Worm (Caenorhabditis elegans) whole organism, early embryonic: ENCODE measurements around the gene C33F10.8.

Experiments
- B0310.2 ChIP-seq: sonication (generic microtip); optimal IDR thresholded peaks from 2 replicates; lab custom pipeline; 2016; ENCODE audit warnings: mild to moderate bottlenecking, missing genetic modification characterization, missing compliant biosample characterization
- F13C5.2 ChIP-seq: sonication (generic microtip); optimal IDR thresholded peaks from 2 replicates; lab custom pipeline; 2017; ENCODE audit warnings: mild to moderate bottlenecking, missing genetic modification characterization, inconsistent platforms, missing compliant biosample characterization
- aly-1 ChIP-seq: sonication (generic microtip); optimal IDR thresholded peaks from 2 replicates; lab custom pipeline; 2016; ENCODE audit warnings: missing genetic modification characterization, missing compliant biosample characterization
- ama-1 ChIP-seq: fragments of 150-350 bp; optimal IDR thresholded peaks from 2 replicates; lab custom pipeline; 2014
- ceh-13 ChIP-seq: fragments of 200-800 bp; sonication (Bioruptor generic); optimal IDR thresholded peaks from 2 replicates; lab custom pipeline; 2018; ENCODE audit warnings: mild to moderate bottlenecking, missing genetic modification characterization, missing compliant biosample characterization
- ceh-36 ChIP-seq: sonication (generic microtip); optimal IDR thresholded peaks from 2 replicates; lab custom pipeline; 2016; ENCODE audit warnings: missing genetic modification characterization, inconsistent platforms, missing compliant biosample characterization
- ets-7 ChIP-seq: sonication (generic microtip); optimal IDR thresholded peaks from 2 replicates; lab custom pipeline; 2016; ENCODE audit warnings: missing genotype, missing genetic modification characterization, missing compliant biosample characterization
- flt-1 ChIP-seq: fragments of 200-800 bp; sonication (Bioruptor generic); IDR thresholded peaks from 2 replicates; pipeline ENCODE4 v1.3.6; 2022; ENCODE audit warnings: missing genetic modification characterization, missing compliant biosample characterization
- hmbx-1 ChIP-seq: sonication (generic microtip); optimal IDR thresholded peaks from 2 replicates; lab custom pipeline; 2016; ENCODE audit warnings: mild to moderate bottlenecking, missing genetic modification characterization, missing compliant biosample characterization
- hmg-4 ChIP-seq: fragments of 200-800 bp; sonication (Bioruptor generic); optimal IDR thresholded peaks from 2 replicates; lab custom pipeline; 2018; ENCODE audit warnings: mild to moderate bottlenecking, missing genetic modification characterization, missing compliant biosample characterization
- hnd-1 ChIP-seq: sonication (generic microtip); optimal IDR thresholded peaks from 2 replicates; lab custom pipeline; 2016; ENCODE audit warnings: missing genetic modification characterization, missing compliant biosample characterization
- pes-1 ChIP-seq: fragments of 200-800 bp; sonication (Bioruptor generic); IDR thresholded peaks from 2 replicates; pipeline ENCODE4 v1.3.6; 2022; ENCODE audit warnings: missing genetic modification reagents, missing genetic modification characterization, missing compliant biosample characterization
- scrt-1 ChIP-seq: fragments of 200-800 bp; sonication (Bioruptor generic); IDR thresholded peaks from 2 replicates; pipeline ENCODE4 v1.3.6; 2022; ENCODE audit warnings: missing genetic modification characterization, missing compliant biosample characterization
- sea-1 ChIP-seq: fragments of 200-800 bp; sonication (Bioruptor generic); conservative IDR thresholded peaks from 2 replicates; pipeline ENCODE4 v1.3.6; 2022; ENCODE audit warnings: missing genetic modification characterization, missing compliant biosample characterization
- tbx-11 ChIP-seq: fragments of 200-800 bp; sonication (Bioruptor generic); IDR thresholded peaks from 2 replicates; pipeline ENCODE4 v1.3.6; 2022; ENCODE audit warnings: missing genetic modification characterization, missing compliant biosample characterization
- tbx-37 ChIP-seq: fragments of 200-800 bp; sonication (Bioruptor generic); conservative IDR thresholded peaks from 2 replicates; pipeline ENCODE4 v1.3.6; 2022; ENCODE audit warnings: missing genetic modification reagents, missing genetic modification characterization, missing compliant biosample characterization
- tra-4 ChIP-seq: sonication (generic microtip); optimal IDR thresholded peaks from 2 replicates; lab custom pipeline; 2017; ENCODE audit warnings: missing genetic modification characterization, missing compliant biosample characterization

C33F10.8 gene

DNA sequence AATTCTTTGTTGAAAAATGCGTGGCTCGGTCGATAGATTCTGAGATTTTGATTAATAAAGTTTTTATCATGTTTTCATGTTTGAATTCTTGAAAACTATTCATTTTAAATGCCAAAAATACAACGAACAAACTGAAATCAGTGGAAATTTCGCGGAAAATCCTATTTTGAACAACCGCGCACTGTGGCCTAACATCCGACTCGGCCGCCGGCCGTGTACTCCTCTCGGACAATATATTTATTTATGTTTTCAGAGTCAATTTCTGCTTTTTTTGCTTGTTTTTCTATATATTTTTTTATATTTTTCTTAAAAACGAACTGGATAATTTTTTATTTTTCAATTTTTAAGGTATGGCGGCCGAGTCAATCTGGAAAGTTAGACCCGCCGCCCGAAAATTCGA is 33.8 kb downstream of the C33F10.8 start, which contains the start of gene F26G1.1:
Gene F26G1.1 (plus strand): TSS at position 347 of the 400 bp plus-strand sequence.
- TF ChIP-seq hmbx-1 (no peak), tbx-37 (peak; percentile 78), tbx-11 (GFP tag; lab: Robert Waterston, UW) (no peak), F13C5.2 (tag; lab: Kevin White, UChicago) (peak; percentile 24), hmg-4 (peak; percentile 59), ceh-13 (GFP tag; lab: Kevin White, UChicago) (no peak), B0310.2 (tag; lab: Kevin White, UChicago) (no peak)

DNA sequence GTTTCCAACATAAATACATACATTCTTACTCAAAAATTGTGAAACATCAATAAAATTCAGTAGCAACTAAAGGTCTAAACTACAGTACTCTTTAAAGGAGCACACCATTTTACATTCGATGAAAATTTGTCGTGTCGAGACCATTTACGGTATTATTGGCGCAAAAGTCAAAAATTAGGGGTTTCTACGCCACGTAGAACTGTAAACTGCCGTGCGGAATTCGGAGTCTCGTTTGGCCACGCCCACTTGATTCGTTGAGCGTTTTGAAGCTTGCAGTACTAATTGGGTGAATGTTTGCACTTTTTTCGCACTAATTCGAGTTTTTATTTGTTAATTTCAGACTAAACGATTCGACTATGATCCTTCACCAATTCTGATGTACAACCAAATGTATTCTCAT is 34.3 kb downstream of the C33F10.8 start:
- TF ChIP-seq pes-1 (GFP tag; lab: Robert Waterston, UW) (no peak), B0310.2 (tag; lab: Kevin White, UChicago) (no peak), hnd-1 (tag; lab: Kevin White, UChicago) (no peak), ceh-13 (GFP tag; lab: Kevin White, UChicago) (no peak)

DNA sequence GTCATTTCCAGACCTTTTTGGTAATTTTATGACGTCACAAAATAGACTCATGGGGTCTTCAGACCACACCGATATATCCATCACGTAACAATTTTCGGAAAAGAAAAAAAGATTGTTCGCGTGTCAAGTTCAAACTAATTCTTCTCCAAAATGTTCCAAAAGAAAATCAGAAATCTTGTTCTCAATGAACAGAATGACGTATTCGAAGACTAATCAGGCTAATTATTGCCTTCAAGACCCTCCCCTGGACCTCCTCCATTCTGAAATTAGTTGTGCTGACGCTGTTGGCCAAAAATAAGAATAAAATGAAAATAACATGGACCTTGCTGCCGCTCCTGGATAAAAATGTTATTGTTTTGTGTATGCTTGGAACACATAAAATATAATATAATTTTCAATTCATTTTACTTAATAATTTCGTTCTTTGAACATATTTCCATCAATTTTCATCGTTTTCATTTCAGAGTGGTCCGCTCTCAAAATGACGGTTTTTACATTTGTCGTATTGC is 35.1 kb downstream of the C33F10.8 start, which contains the start of gene F26G1.15:
Gene F26G1.15 (plus strand): TSS at position 459 of the 509 bp plus-strand sequence.
- TF ChIP-seq hnd-1 (tag; lab: Kevin White, UChicago) (no peak), pes-1 (GFP tag; lab: Robert Waterston, UW) (no peak), ceh-13 (GFP tag; lab: Kevin White, UChicago) (no peak), scrt-1 (GFP tag; lab: Robert Waterston, UW) (no peak), ets-7 (no peak), tbx-37 (no peak), hmbx-1 (no peak), flt-1 (GFP tag; lab: Robert Waterston, UW) (no peak), F13C5.2 (tag; lab: Kevin White, UChicago) (no peak), hmg-4 (no peak), tbx-11 (GFP tag; lab: Robert Waterston, UW) (no peak), B0310.2 (tag; lab: Kevin White, UChicago) (no peak), tra-4 (no peak), ceh-36 (tag; lab: Kevin White, UChicago) (no peak)

ce11 chrII:4786181-4786580 is 38.9 kb downstream of the C33F10.8 start, which contains the start of gene msp-3:
Gene msp-3 (minus strand): TSS chrII:4786281.
- TF ChIP-seq B0310.2 (tag; lab: Kevin White, UChicago) (no peak), sea-1 (GFP tag; lab: Robert Waterston, UW) (no peak), ceh-36 (tag; lab: Kevin White, UChicago) (no peak), pes-1 (GFP tag; lab: Robert Waterston, UW) (no peak), F13C5.2 (tag; lab: Kevin White, UChicago) (no peak), aly-1 (tag; lab: Kevin White, UChicago) (no peak)

- TF ChIP-seq tbx-37 (no peak), scrt-1 (GFP tag; lab: Robert Waterston, UW) (no peak), hmg-4 (no peak), aly-1 (tag; lab: Kevin White, UChicago) (no peak), flt-1 (GFP tag; lab: Robert Waterston, UW) (no peak), pes-1 (GFP tag; lab: Robert Waterston, UW) (no peak), ceh-13 (GFP tag; lab: Kevin White, UChicago) (no peak), ets-7 (no peak), F13C5.2 (tag; lab: Kevin White, UChicago) (no peak), tra-4 (no peak), sea-1 (GFP tag; lab: Robert Waterston, UW) (no peak), B0310.2 (tag; lab: Kevin White, UChicago) (no peak), ama-1 (lab: Kevin White, UChicago) (no peak), hnd-1 (tag; lab: Kevin White, UChicago) (no peak), ceh-36 (tag; lab: Kevin White, UChicago) (no peak)
Observed at ce11 chrII:4784436-4784835, 40.6 kb downstream of the C33F10.8 start, which contains the start of gene nep-12. Gene nep-12 (minus strand): TSS chrII:4784536.

DNA sequence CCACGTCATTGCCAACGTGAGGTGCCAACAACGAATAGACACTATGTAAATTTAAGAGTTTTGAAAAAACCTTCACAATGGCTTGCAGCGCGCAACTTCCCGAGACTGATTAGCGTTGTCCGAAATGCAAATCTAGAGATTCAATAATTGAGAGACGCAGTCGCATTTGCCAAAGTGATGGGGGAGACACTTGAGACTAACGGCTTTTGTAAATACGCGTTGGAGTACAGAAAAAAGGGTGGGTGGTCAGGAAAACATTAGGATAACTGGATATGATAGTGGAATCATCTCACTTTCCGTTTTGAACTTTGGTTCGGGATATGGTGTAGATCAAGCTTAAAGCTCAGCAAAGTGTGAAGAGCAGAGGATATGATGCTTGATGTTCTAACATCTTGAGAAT is 45.3 kb downstream of the C33F10.8 start:
- TF ChIP-seq ets-7 = no peak
- no peak for TF ChIP-seq ceh-13 (GFP tag; lab: Kevin White, UChicago)
- no peak for TF ChIP-seq hmbx-1
- TF ChIP-seq tra-4 = no peak
- TF ChIP-seq hnd-1 (tag; lab: Kevin White, UChicago) = no peak
- no peak for TF ChIP-seq flt-1 (GFP tag; lab: Robert Waterston, UW)
- no peak for TF ChIP-seq ama-1 (lab: Kevin White, UChicago)
- no peak for TF ChIP-seq scrt-1 (GFP tag; lab: Robert Waterston, UW)
- no peak for TF ChIP-seq B0310.2 (tag; lab: Kevin White, UChicago)
- TF ChIP-seq sea-1 (GFP tag; lab: Robert Waterston, UW) = no peak
- TF ChIP-seq ceh-36 (tag; lab: Kevin White, UChicago) = no peak
- no peak for TF ChIP-seq tbx-37
- no peak for TF ChIP-seq F13C5.2 (tag; lab: Kevin White, UChicago)
- no peak for TF ChIP-seq pes-1 (GFP tag; lab: Robert Waterston, UW)
- TF ChIP-seq tbx-11 (GFP tag; lab: Robert Waterston, UW) = no peak
- no peak for TF ChIP-seq hmg-4
- no peak for TF ChIP-seq aly-1 (tag; lab: Kevin White, UChicago)

ce11 chrII:4776933-4777332 is 48.1 kb downstream of the C33F10.8 start, which contains the start of gene F26G1.11:
Gene F26G1.11 (plus strand): TSS chrII:4777137.
- TF ChIP-seq sea-1 (GFP tag; lab: Robert Waterston, UW) = no peak
- no peak for TF ChIP-seq tbx-37
- TF ChIP-seq tra-4 = no peak
- no peak for TF ChIP-seq F13C5.2 (tag; lab: Kevin White, UChicago)
- TF ChIP-seq ceh-13 (GFP tag; lab: Kevin White, UChicago) = no peak
- no peak for TF ChIP-seq hnd-1 (tag; lab: Kevin White, UChicago)
- no peak for TF ChIP-seq hmbx-1
- TF ChIP-seq aly-1 (tag; lab: Kevin White, UChicago) = no peak
- TF ChIP-seq ets-7 = no peak
- TF ChIP-seq ceh-36 (tag; lab: Kevin White, UChicago) = no peak
- no peak for TF ChIP-seq scrt-1 (GFP tag; lab: Robert Waterston, UW)
- TF ChIP-seq ama-1 (lab: Kevin White, UChicago) = no peak
